Fruit fly (Drosophila melanogaster): ENCODE data around the gene spg.

Gene spg

DNA sequence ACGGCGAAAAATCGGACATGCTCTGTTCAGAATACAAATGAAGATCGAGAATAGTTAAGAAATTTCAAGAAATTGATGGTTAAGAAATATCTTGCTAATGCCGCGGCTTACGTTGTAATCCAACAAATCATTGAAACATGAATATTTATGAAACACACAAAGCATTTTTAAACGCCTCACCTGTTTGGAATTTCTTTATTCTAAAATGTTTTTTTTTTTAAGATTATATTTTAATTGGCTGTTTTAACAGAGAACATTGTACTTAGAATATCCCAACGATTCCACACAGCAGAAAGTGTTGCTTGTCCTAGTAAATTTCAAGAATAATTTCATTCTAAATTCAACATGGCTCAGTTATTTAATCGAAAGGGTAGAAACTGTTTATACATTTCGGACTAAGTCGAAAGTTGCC lies 6.9 kb downstream of the spg start:
- no peak for TF ChIP-seq h (optimal IDR thresholded peaks at IDR 0.05)
- no peak for TF ChIP-seq Sin3A (optimal IDR thresholded peaks at IDR 0.05)
- no peak for TF ChIP-seq insv (optimal IDR thresholded peaks at IDR 0.05)
- TF ChIP-seq Myc (optimal IDR thresholded peaks at IDR 0.05): no peak
- TF ChIP-seq ttk (optimal IDR thresholded peaks at IDR 0.05): no peak
- no peak for TF ChIP-seq psq (optimal IDR thresholded peaks at IDR 0.05)

DNA sequence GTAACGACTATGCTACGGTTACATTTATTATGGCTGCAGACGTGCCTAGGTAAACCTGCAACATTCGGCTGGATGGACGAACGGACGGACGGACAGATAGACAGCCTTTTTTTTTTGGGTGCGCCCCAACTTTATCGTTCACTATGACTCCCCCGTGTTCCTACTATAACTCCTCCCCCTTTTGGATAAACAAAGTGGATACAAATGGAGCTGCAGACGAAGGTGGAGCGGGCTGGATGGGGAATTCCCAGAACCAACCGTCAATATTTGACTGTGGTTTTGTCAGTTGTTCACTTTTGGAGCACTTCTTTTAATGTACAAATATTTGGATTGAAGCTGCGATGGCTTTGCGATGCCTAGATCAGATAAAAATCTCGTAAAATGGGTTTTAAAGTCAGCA lies 11.1 kb downstream of the spg start:
- TF ChIP-seq ttk (optimal IDR thresholded peaks at IDR 0.05) (no peak), psq (optimal IDR thresholded peaks at IDR 0.05) (no peak), h (optimal IDR thresholded peaks at IDR 0.05) (no peak)

DNA sequence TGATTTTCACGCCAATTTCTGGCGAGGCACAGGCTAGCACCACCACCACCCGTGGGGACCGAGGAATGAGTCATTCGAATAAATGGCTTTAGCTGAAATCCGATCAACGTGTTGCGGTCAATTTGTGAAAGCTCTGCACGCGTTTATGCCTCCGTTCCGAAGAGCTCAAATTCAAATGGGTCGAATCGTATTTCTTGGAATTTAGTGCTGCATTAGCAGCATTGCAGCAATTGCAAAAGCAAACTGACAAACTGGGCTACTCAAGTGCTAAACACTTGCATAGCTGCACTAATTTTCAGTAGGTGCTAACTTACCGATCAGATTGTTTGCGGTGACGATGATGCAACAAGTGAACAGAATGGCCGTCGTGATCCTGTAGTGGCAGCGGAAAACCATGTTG lies 11.8 kb downstream of the spg start:
- TF ChIP-seq psq (optimal IDR thresholded peaks at IDR 0.05): no peak

DNA sequence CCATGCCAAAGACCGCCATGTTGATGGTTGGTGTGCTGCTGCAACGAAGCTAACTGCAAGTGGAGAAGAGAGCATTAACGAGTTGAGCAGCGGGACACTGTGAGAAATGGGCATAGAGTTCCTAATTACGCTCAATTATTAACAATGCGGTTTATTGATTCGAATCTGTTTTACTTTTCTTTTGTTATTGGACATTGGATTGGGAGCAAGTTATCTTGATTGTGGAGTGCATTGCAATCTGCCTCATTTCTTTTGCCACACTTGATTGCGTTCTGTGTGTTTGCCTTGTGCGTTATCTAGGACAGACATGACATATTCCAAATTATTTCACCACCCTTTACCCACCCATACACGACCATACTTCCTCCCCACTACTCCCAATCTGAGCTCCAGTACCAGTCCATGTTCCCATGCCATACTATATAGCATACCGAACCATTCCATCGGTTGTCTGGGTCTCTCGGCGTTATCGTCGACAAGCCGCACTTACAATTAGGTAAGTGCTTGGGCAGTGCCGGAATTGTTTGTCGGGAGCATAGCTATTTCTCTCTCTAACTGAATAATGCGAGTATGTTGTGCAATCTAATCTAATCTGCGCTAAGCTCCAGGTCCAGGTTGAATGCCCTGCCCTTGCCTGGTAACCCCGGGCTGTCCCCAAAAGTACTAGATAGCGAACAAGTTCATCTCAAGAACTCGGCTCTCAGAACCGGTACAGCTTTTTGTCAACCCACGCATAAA lies 12.4 kb downstream of the spg start:
- TF ChIP-seq h (optimal IDR thresholded peaks at IDR 0.05) (no peak), Myc (optimal IDR thresholded peaks at IDR 0.05) (no peak), Sin3A (optimal IDR thresholded peaks at IDR 0.05) (no peak), insv (optimal IDR thresholded peaks at IDR 0.05) (no peak), ttk (optimal IDR thresholded peaks at IDR 0.05) (no peak), psq (optimal IDR thresholded peaks at IDR 0.05) (no peak)

DNA sequence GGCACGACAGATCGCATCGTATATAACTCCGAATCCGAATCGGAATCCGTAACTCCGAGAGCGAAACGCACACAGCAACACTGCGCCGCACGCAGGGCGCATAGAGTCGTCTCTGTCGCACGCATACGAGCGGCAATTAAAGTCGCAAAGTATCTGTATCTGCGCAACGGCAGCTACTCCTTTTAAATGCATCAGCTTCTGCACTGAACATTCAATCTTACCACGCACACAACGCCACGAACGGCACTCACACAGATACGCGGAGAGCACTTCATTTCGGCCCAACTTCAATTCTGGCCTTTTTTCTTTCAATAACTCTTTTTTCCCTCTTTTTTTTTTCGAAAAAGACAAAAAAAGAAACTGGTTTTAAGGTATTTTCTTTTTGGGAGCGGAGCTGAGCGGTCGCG lies 13.2 kb downstream of the spg start:
- TF ChIP-seq Myc (optimal IDR thresholded peaks at IDR 0.05) (no peak), ttk (optimal IDR thresholded peaks at IDR 0.05) (no peak), h (optimal IDR thresholded peaks at IDR 0.05) (no peak), psq (optimal IDR thresholded peaks at IDR 0.05) (no peak), Sin3A (optimal IDR thresholded peaks at IDR 0.05) (no peak), insv (optimal IDR thresholded peaks at IDR 0.05) (no peak)

- TF ChIP-seq ttk (optimal IDR thresholded peaks at IDR 0.05): no peak
- no peak for TF ChIP-seq h (optimal IDR thresholded peaks at IDR 0.05)
- no peak for TF ChIP-seq Myc (optimal IDR thresholded peaks at IDR 0.05)
- no peak for TF ChIP-seq Sin3A (optimal IDR thresholded peaks at IDR 0.05)
- TF ChIP-seq insv (optimal IDR thresholded peaks at IDR 0.05): no peak
- TF ChIP-seq psq (optimal IDR thresholded peaks at IDR 0.05): no peak
Observed at dm6 chr3R:28859058-28859526, 14.0 kb downstream of the spg start, which contains the start of gene Inx3. Gene Inx3, minus strand, starts transcription at chr3R:28859497.

DNA sequence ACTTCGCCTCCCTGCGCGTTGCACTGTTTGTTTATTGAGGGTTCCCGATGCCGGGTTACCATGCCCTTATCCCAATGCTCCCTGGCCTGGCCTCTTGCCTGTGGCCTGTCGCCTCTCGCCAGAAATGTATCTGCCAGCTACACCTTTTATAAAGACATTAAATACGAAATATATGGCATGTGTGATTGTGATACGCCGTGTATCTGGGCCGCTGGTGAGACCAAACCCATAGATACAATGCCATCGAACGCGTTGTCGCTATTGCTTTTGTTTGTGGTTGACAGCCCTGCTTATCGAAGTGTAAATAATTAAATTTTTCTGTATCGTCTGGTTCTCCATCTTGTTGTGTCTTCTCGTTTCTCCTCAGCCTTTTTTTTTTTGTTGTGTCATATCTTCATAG lies 15.5 kb downstream of the spg start:
- TF ChIP-seq Sin3A (optimal IDR thresholded peaks at IDR 0.05) (no peak), Myc (optimal IDR thresholded peaks at IDR 0.05) (no peak), psq (optimal IDR thresholded peaks at IDR 0.05) (no peak), insv (optimal IDR thresholded peaks at IDR 0.05) (no peak), h (optimal IDR thresholded peaks at IDR 0.05) (no peak), ttk (optimal IDR thresholded peaks at IDR 0.05) (no peak)

- no peak for TF ChIP-seq psq (optimal IDR thresholded peaks at IDR 0.05)
- no peak for TF ChIP-seq Myc (optimal IDR thresholded peaks at IDR 0.05)
- no peak for TF ChIP-seq Sin3A (optimal IDR thresholded peaks at IDR 0.05)
- no peak for TF ChIP-seq h (optimal IDR thresholded peaks at IDR 0.05)
Observed at dm6 chr3R:28861309-28862157, 16.5 kb downstream of the spg start.

DNA sequence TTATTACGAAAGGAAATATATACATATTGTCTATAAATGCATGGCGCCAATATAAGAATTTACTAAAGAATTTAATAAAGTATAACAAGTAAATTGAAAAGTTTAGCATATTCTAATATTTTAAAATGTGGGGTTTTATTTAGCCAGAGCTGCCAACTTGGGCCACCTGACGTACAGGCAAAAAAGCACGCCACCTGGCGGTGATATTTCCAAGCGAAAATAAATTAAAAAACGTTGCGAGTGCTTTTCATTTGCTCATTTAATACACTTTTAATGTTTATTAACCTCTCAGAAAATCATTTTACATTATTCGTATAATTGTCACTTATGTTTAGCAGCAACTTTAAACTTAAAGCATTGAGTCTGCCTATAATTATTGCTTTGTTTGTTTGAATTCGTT lies 25.3 kb downstream of the spg start:
- no peak for TF ChIP-seq Myc (optimal IDR thresholded peaks at IDR 0.05)
- TF ChIP-seq h (optimal IDR thresholded peaks at IDR 0.05): no peak
- TF ChIP-seq Sin3A (optimal IDR thresholded peaks at IDR 0.05): no peak
- no peak for TF ChIP-seq ttk (optimal IDR thresholded peaks at IDR 0.05)
- no peak for TF ChIP-seq insv (optimal IDR thresholded peaks at IDR 0.05)

DNA sequence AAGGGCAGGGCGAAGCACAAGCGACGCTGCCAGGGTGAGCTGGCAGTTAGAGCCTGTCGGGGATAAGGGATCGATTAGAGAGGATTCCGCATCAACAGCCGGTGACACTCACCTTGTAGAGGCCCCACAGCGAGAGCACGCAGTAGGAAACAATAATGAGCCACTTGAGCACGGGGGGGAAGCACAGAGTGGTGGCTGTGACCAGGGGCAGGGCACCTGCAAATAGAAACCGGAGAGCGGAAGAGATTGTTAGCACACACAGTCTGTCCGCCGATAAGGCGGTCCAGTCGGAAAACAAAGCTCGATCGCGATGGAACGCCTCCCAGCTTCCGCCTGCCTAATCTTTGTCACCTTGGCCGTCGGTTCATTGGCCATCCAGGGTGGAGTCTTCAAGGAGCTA lies 27.5 kb downstream of the spg start, which contains the start of gene Nepl17:
Gene Nepl17 (plus strand): TSS at position 301 of the 400 bp plus-strand sequence.
- TF ChIP-seq insv (optimal IDR thresholded peaks at IDR 0.05) (no peak), ttk (optimal IDR thresholded peaks at IDR 0.05) (no peak), h (optimal IDR thresholded peaks at IDR 0.05) (no peak), psq (optimal IDR thresholded peaks at IDR 0.05) (no peak), Myc (optimal IDR thresholded peaks at IDR 0.05) (no peak), Sin3A (optimal IDR thresholded peaks at IDR 0.05) (no peak)

- no peak for TF ChIP-seq h (optimal IDR thresholded peaks at IDR 0.05)
- TF ChIP-seq insv (optimal IDR thresholded peaks at IDR 0.05): no peak
- TF ChIP-seq Sin3A (optimal IDR thresholded peaks at IDR 0.05): no peak
- no peak for TF ChIP-seq psq (optimal IDR thresholded peaks at IDR 0.05)
- no peak for TF ChIP-seq ttk (optimal IDR thresholded peaks at IDR 0.05)
- no peak for TF ChIP-seq Myc (optimal IDR thresholded peaks at IDR 0.05)
Observed at dm6 chr3R:28875345-28875744, 30.3 kb downstream of the spg start, which contains the start of gene Nepl18. Gene Nepl18, plus strand, starts transcription at chr3R:28875621.

- no peak for TF ChIP-seq psq (optimal IDR thresholded peaks at IDR 0.05)
- TF ChIP-seq h (optimal IDR thresholded peaks at IDR 0.05): no peak
- no peak for TF ChIP-seq insv (optimal IDR thresholded peaks at IDR 0.05)
- TF ChIP-seq ttk (optimal IDR thresholded peaks at IDR 0.05): no peak
- TF ChIP-seq Sin3A (optimal IDR thresholded peaks at IDR 0.05): no peak
- no peak for TF ChIP-seq Myc (optimal IDR thresholded peaks at IDR 0.05)
Observed at dm6 chr3R:28880066-28880842, 35.2 kb downstream of the spg start, which contains the start of the genes Nepl19 and Nepl20. Gene Nepl19, minus strand, starts transcription at chr3R:28880122. Gene Nepl20, plus strand, starts transcription at chr3R:28880792.
